Fruit fly (Drosophila melanogaster) whole organism, embryonic: ENCODE data around the gene CG15330.

ENCODE experiments used
- Asciz ChIP-seq: fragments of 200-800 bp; sonication (Bioruptor generic); optimal IDR thresholded peaks from 2 replicates; lab custom pipeline; 2017; ENCODE audit warnings: missing biosample characterization, mild to moderate bottlenecking, missing genetic modification characterization, missing genetic modification reagents
- Atf3 ChIP-seq: fragments of 200-800 bp; sonication (Bioruptor generic); optimal IDR thresholded peaks from 3 replicates; lab custom pipeline; 2016; ENCODE audit warnings: missing biosample characterization, missing genetic modification characterization
- BEAF-32 ChIP-seq: fragments of 200-800 bp; sonication (Bioruptor generic); optimal IDR thresholded peaks from 3 replicates; lab custom pipeline; 2017; ENCODE audit warnings: missing biosample characterization, missing genetic modification characterization, mild to moderate bottlenecking, moderate library complexity, missing genetic modification reagents
- Bgb ChIP-seq: fragments of 200-800 bp; sonication (Bioruptor generic); IDR thresholded peaks from 2 replicates; pipeline ENCODE4 v1.3.6; 2022; ENCODE audit warnings: missing biosample characterization, missing genetic modification characterization; ENCODE audit not compliant: partially characterized antibody
- CG10209 ChIP-seq: fragments of 200-800 bp; sonication (Bioruptor generic); optimal IDR thresholded peaks from 3 replicates; lab custom pipeline; 2017; ENCODE audit warnings: missing biosample characterization, mild to moderate bottlenecking, missing genetic modification characterization, missing genetic modification reagents
- CG1024 ChIP-seq: fragments of 200-800 bp; sonication (Bioruptor generic); IDR thresholded peaks from 2 replicates; pipeline ENCODE4 v1.3.6; 2022; ENCODE audit warnings: missing biosample characterization, missing genetic modification characterization
- CG10543 ChIP-seq: fragments of 200-800 bp; sonication (Bioruptor generic); optimal IDR thresholded peaks from 3 replicates; lab custom pipeline; 2017; ENCODE audit warnings: missing biosample characterization, mild to moderate bottlenecking, missing genetic modification characterization, moderate library complexity
- CG10654 ChIP-seq: fragments of 200-800 bp; sonication (Bioruptor generic); optimal IDR thresholded peaks from 2 replicates; lab custom pipeline; 2016; ENCODE audit warnings: missing biosample characterization, missing genetic modification characterization
- CG12391 ChIP-seq: fragments of 200-800 bp; sonication (Bioruptor generic); optimal IDR thresholded peaks from 3 replicates; lab custom pipeline; 2018; ENCODE audit warnings: missing biosample characterization, mild to moderate bottlenecking, missing genetic modification characterization, moderate library complexity
- CG12769 ChIP-seq: fragments of 200-800 bp; sonication (Bioruptor generic); optimal IDR thresholded peaks from 2 replicates; lab custom pipeline; 2019; ENCODE audit warnings: missing biosample characterization, mild to moderate bottlenecking, missing genetic modification characterization, moderate library complexity
- CG13287 ChIP-seq: fragments of 200-800 bp; sonication (Bioruptor generic); IDR thresholded peaks from 2 replicates; pipeline ENCODE4 v1.3.6; 2022; ENCODE audit warnings: missing biosample characterization, missing genetic modification characterization; ENCODE audit not compliant: partially characterized antibody
- CG17802 ChIP-seq: fragments of 200-800 bp; sonication (Bioruptor generic); optimal IDR thresholded peaks from 2 replicates; lab custom pipeline; 2018; ENCODE audit warnings: missing biosample characterization, mild to moderate bottlenecking, missing genetic modification characterization, moderate library complexity
- CG18599 ChIP-seq: fragments of 200-800 bp; sonication (Bioruptor generic); optimal IDR thresholded peaks from 3 replicates; lab custom pipeline; 2017; ENCODE audit warnings: missing biosample characterization, missing genetic modification characterization, mild to moderate bottlenecking, moderate library complexity, missing genetic modification reagents
- CG18764 ChIP-seq: fragments of 200-800 bp; sonication (Bioruptor generic); optimal IDR thresholded peaks from 3 replicates; lab custom pipeline; 2016; ENCODE audit warnings: missing biosample characterization, missing genetic modification characterization
- CG2120 ChIP-seq: fragments of 200-800 bp; sonication (Bioruptor generic); optimal IDR thresholded peaks from 3 replicates; lab custom pipeline; 2016; ENCODE audit warnings: missing biosample characterization, missing genetic modification characterization
- CG30403 ChIP-seq: fragments of 200-800 bp; sonication (Bioruptor generic); optimal IDR thresholded peaks from 3 replicates; lab custom pipeline; 2016; ENCODE audit warnings: missing biosample characterization, missing genetic modification characterization
- CG31365 ChIP-seq: fragments of 200-800 bp; sonication (Bioruptor generic); optimal IDR thresholded peaks from 2 replicates; lab custom pipeline; 2018; ENCODE audit warnings: missing biosample characterization, mild to moderate bottlenecking, missing genetic modification characterization
- CG4707 ChIP-seq: fragments of 200-800 bp; sonication (Bioruptor generic); optimal IDR thresholded peaks from 2 replicates; lab custom pipeline; 2018; ENCODE audit warnings: missing biosample characterization, mild to moderate bottlenecking, missing genetic modification characterization, moderate library complexity
- CG6654 ChIP-seq: fragments of 200-800 bp; sonication (Bioruptor generic); optimal IDR thresholded peaks from 2 replicates; lab custom pipeline; 2017; ENCODE audit warnings: missing biosample characterization, mild to moderate bottlenecking, missing genetic modification characterization
- CG6765 ChIP-seq: fragments of 200-800 bp; sonication (Bioruptor generic); optimal IDR thresholded peaks from 3 replicates; lab custom pipeline; 2017; ENCODE audit warnings: missing biosample characterization, mild to moderate bottlenecking, missing genetic modification characterization
- CG8281 ChIP-seq: fragments of 200-800 bp; sonication (Bioruptor generic); optimal IDR thresholded peaks from 2 replicates; lab custom pipeline; 2018; ENCODE audit warnings: missing biosample characterization, mild to moderate bottlenecking, missing genetic modification characterization, moderate library complexity
- CG8290 ChIP-seq, 3 experiments: fragments of 200-800 bp; sonication (Bioruptor generic); optimal IDR thresholded peaks; 2 replicates each; lab custom pipeline; 2016 to 2019; ENCODE audit warnings: missing biosample characterization in 3 of 3, missing genetic modification characterization in 3 of 3, mild to moderate bottlenecking in 2 of 3, moderate library complexity in 1 of 3
- CG8359 ChIP-seq: fragments of 200-800 bp; sonication (Bioruptor generic); optimal IDR thresholded peaks from 2 replicates; lab custom pipeline; 2017; ENCODE audit warnings: missing biosample characterization, mild to moderate bottlenecking, missing genetic modification characterization, borderline replicate concordance
- CTCF ChIP-seq: fragments of 200-800 bp; sonication (Bioruptor generic); optimal IDR thresholded peaks from 2 replicates; lab custom pipeline; 2017; ENCODE audit warnings: missing biosample characterization, mild to moderate bottlenecking, missing genetic modification characterization, moderate library complexity
- MTF-1 ChIP-seq: fragments of 200-800 bp; sonication (Bioruptor generic); optimal IDR thresholded peaks from 2 replicates; lab custom pipeline; 2018; ENCODE audit warnings: missing biosample characterization, mild to moderate bottlenecking, missing genetic modification characterization, borderline replicate concordance
- Mad ChIP-seq: fragments of 200-800 bp; sonication (Bioruptor generic); optimal IDR thresholded peaks from 2 replicates; lab custom pipeline; 2016; ENCODE audit warnings: missing biosample characterization, missing genetic modification characterization
- Max ChIP-seq: fragments of 200-800 bp; sonication (Bioruptor generic); optimal IDR thresholded peaks from 2 replicates; lab custom pipeline; 2016; ENCODE audit warnings: missing biosample characterization, mild to moderate bottlenecking, missing genetic modification characterization
- NC2β ChIP-seq: fragments of 200-800 bp; sonication (Bioruptor generic); optimal IDR thresholded peaks from 2 replicates; lab custom pipeline; 2016; ENCODE audit warnings: missing biosample characterization, missing genetic modification characterization
- Neu2 ChIP-seq: fragments of 200-800 bp; sonication (Bioruptor generic); optimal IDR thresholded peaks from 3 replicates; lab custom pipeline; 2016; ENCODE audit warnings: missing biosample characterization, missing genetic modification characterization, borderline replicate concordance
- Optix ChIP-seq: fragments of 200-800 bp; sonication (Bioruptor generic); IDR thresholded peaks from 3 replicates; pipeline ENCODE4 v1.3.6; 2022; ENCODE audit warnings: missing biosample characterization, missing genetic modification characterization
- Rfx ChIP-seq: fragments of 200-800 bp; sonication (Bioruptor generic); IDR thresholded peaks from 2 replicates; pipeline ENCODE4 v1.3.6; 2022; ENCODE audit warnings: missing biosample characterization, missing genetic modification characterization
- ase ChIP-seq: fragments of 200-800 bp; sonication (Bioruptor generic); IDR thresholded peaks from 3 replicates; pipeline ENCODE4 v1.3.6; 2022; ENCODE audit warnings: missing biosample characterization, missing genetic modification characterization
- bowl ChIP-seq: fragments of 200-800 bp; sonication (Bioruptor generic); IDR thresholded peaks from 2 replicates; pipeline ENCODE4 v1.3.6; 2022; ENCODE audit warnings: missing biosample characterization, missing genetic modification characterization
- jing ChIP-seq: fragments of 200-800 bp; sonication (Bioruptor generic); optimal IDR thresholded peaks from 2 replicates; lab custom pipeline; 2018; ENCODE audit warnings: missing biosample characterization, mild to moderate bottlenecking, missing genetic modification characterization
- ken ChIP-seq: fragments of 200-800 bp; sonication (Bioruptor generic); IDR thresholded peaks from 3 replicates; pipeline ENCODE4 v1.3.6; 2022; ENCODE audit warnings: missing biosample characterization, missing genetic modification characterization
- lbe ChIP-seq: fragments of 200-800 bp; sonication (Bioruptor generic); optimal IDR thresholded peaks from 2 replicates; lab custom pipeline; 2016; ENCODE audit warnings: missing biosample characterization, mild to moderate bottlenecking, missing genetic modification characterization
- lov ChIP-seq, 2 experiments: fragments of 200-800 bp in 1 of 2; fragments of >200 bp in 1 of 2; sonication (Bioruptor generic) in 1 of 2; IDR thresholded peaks in 1 of 2; optimal IDR thresholded peaks in 1 of 2; 2 replicates in 1 of 2; 3 replicates in 1 of 2; pipeline versions ENCODE4 v1.3.6 to Lab custom; 2017 to 2022; ENCODE audit warnings: missing biosample characterization in 1 of 2, missing genetic modification characterization in 1 of 2
- org-1 ChIP-seq: fragments of 200-800 bp; sonication (Bioruptor generic); optimal IDR thresholded peaks from 2 replicates; lab custom pipeline; 2017; ENCODE audit warnings: missing biosample characterization, missing genetic modification characterization
- p53 ChIP-seq: fragments of 200-800 bp; sonication (Bioruptor generic); optimal IDR thresholded peaks from 2 replicates; lab custom pipeline; 2016; ENCODE audit warnings: missing biosample characterization, missing genetic modification characterization
- pzg ChIP-seq: fragments of 200-800 bp; sonication (Bioruptor generic); optimal IDR thresholded peaks from 3 replicates; lab custom pipeline; 2018; ENCODE audit warnings: missing biosample characterization, mild to moderate bottlenecking, missing genetic modification characterization, moderate library complexity
- so ChIP-seq: fragments of 200-800 bp; sonication (Bioruptor generic); IDR thresholded peaks from 3 replicates; pipeline ENCODE4 v1.3.6; 2022; ENCODE audit warnings: missing biosample characterization, missing genetic modification characterization
- stc ChIP-seq: fragments of 200-800 bp; sonication (Bioruptor generic); IDR thresholded peaks from 2 replicates; pipeline ENCODE4 v1.3.6; 2022; ENCODE audit warnings: missing biosample characterization, missing genetic modification characterization
- tgo ChIP-seq: fragments of 200-800 bp; sonication (Bioruptor generic); IDR thresholded peaks from 3 replicates; pipeline ENCODE4 v1.3.6; 2022; ENCODE audit warnings: missing biosample characterization, missing genetic modification characterization
- tup ChIP-seq: fragments of 200-800 bp; sonication (Bioruptor generic); optimal IDR thresholded peaks from 2 replicates; lab custom pipeline; 2016; ENCODE audit warnings: missing biosample characterization, mild to moderate bottlenecking, missing genetic modification characterization, moderate library complexity
- tx ChIP-seq: fragments of 200-800 bp; sonication (Bioruptor generic); optimal IDR thresholded peaks from 2 replicates; lab custom pipeline; 2016; ENCODE audit warnings: missing biosample characterization, missing genetic modification characterization
- vnd ChIP-seq: fragments of 200-800 bp; sonication (Bioruptor generic); IDR thresholded peaks from 3 replicates; pipeline ENCODE4 v1.3.6; 2022; ENCODE audit warnings: missing biosample characterization, missing genetic modification characterization; ENCODE audit not compliant: partially characterized antibody
- zen ChIP-seq: fragments of 200-800 bp; sonication (Bioruptor generic); optimal IDR thresholded peaks from 3 replicates; lab custom pipeline; 2018; ENCODE audit warnings: missing biosample characterization, mild to moderate bottlenecking, missing genetic modification characterization, moderate library complexity
- zen2 ChIP-seq: fragments of 200-800 bp; sonication (Bioruptor generic); IDR thresholded peaks from 3 replicates; pipeline ENCODE4 v1.3.6; 2022; ENCODE audit warnings: missing biosample characterization, missing genetic modification characterization; ENCODE audit not compliant: partially characterized antibody

The CG15330 gene

dm6 chrX:7995171-7995747, 39.4 kb downstream of the CG15330 start, which contains the start of gene Tbh (continued):
- TF ChIP-seq pzg (no peak), Asciz (GFP tag; lab: Kevin White, UChicago) (peak; percentile 8), Bgb (GFP tag; lab: Robert Waterston, UW) (no peak), CG10654 (no peak), CG13287 (GFP tag; lab: Robert Waterston, UW) (no peak; the same call in 1 of the 2 replicates), Optix (no peak), CG4707 (no peak), org-1 (GFP tag; lab: Kevin White, UChicago) (peak; percentile 33), bowl (GFP tag; lab: Robert Waterston, UW) (no peak), tup (GFP tag; lab: Kevin White, UChicago) (no peak), CG31365 (tag; lab: Kevin White, UChicago) (no peak), CG8290 (GFP tag; optimal IDR thresholded peaks at IDR 0.05; lab: Kevin White, UChicago) (no peak), CG8290 (tag; optimal IDR thresholded peaks at IDR 0.05; lab: Kevin White, UChicago) (peak in 1 of 2 experiments; percentile 32), ken (GFP tag; lab: Robert Waterston, UW) (no peak), tgo (0 out of 3 replicates have a peak, but pooled peaks have one; percentile 25), zen2 (GFP tag; lab: Robert Waterston, UW) (no peak), CG10543 (GFP tag; lab: Kevin White, UChicago) (peak; percentile 24), CG17802 (no peak), Rfx (GFP tag; lab: Robert Waterston, UW) (peak; percentile 42; the same call in 1 of the 2 replicates), p53 (no peak), Mad (no peak), CTCF (GFP tag; lab: Kevin White, UChicago) (no peak), lov (optimal IDR thresholded peaks at IDR 0.05; lab: Kevin White, UChicago) (no peak), lov (GFP tag; IDR thresholded peaks at IDR 0.05; lab: Robert Waterston, UW) (0 out of 3 replicates have a peak, but pooled peaks have one; percentile 25), CG18599 (GFP tag; lab: Kevin White, UChicago) (peak; percentile 79), CG1024 (no peak), BEAF-32 (GFP tag; lab: Kevin White, UChicago) (no peak), CG30403 (GFP tag; lab: Kevin White, UChicago) (no peak), CG2120 (GFP tag; lab: Kevin White, UChicago) (peak; percentile 5), CG8359 (no peak), tx (GFP tag; lab: Kevin White, UChicago) (no peak), Neu2 (GFP tag; lab: Kevin White, UChicago) (no peak), CG18764 (GFP tag; lab: Kevin White, UChicago) (no peak), CG10209 (GFP tag; lab: Kevin White, UChicago) (peak; percentile 38), stc (GFP tag; lab: Robert Waterston, UW) (0 out of 2 replicates have a peak, but pooled peaks have one; percentile 15), CG12769 (tag; lab: Kevin White, UChicago) (no peak), Max (GFP tag; lab: Kevin White, UChicago) (no peak), CG8281 (tag; lab: Kevin White, UChicago) (no peak), vnd (GFP tag; lab: Robert Waterston, UW) (no peak), CG12391 (peak; percentile 17), ase (no peak), lbe (GFP tag; lab: Kevin White, UChicago) (no peak), NC2β (GFP tag; lab: Kevin White, UChicago) (no peak), jing (no peak), so (no peak), MTF-1 (no peak), zen (tag; lab: Kevin White, UChicago) (no peak), CG6654 (GFP tag; lab: Kevin White, UChicago) (no peak), CG6765 (no peak), Atf3 (GFP tag; lab: Kevin White, UChicago) (no peak)
